Fruit fly (Drosophila melanogaster): ENCODE results near the gene ATPsynbetaL.

dm6 chr3L:16105528-16105927 is 7.9 kb downstream of the ATPsynbetaL start, which contains the start of the genes IntS9 and CG43295:
- TF ChIP-seq pan (optimal IDR thresholded peaks at IDR 0.05) = no peak
- no peak for TF ChIP-seq Dll (optimal IDR thresholded peaks at IDR 0.05)
